Worm (Caenorhabditis elegans) whole organism, young adult: ENCODE data around the gene clc-9.
A peak's percentile ranks its signal among the peaks of the same experiment; 100 is the strongest.

Experiments used
- tbp1 ChIP-seq: fragments of 200-800 bp; sonication (Bioruptor generic); optimal IDR thresholded peaks from 2 replicates; lab custom pipeline; 2018; ENCODE audit warnings: mild to moderate bottlenecking, missing genetic modification characterization, missing compliant biosample characterization
- unc-130 ChIP-seq: sonication (generic microtip); optimal IDR thresholded peaks from 2 replicates; lab custom pipeline; 2016; ENCODE audit warnings: missing genetic modification reagents, missing genetic modification characterization, missing compliant biosample characterization
- xnd-1 ChIP-seq: sonication (generic microtip); optimal IDR thresholded peaks from 2 replicates; lab custom pipeline; 2016; ENCODE audit warnings: missing genotype, missing genetic modification reagents, missing genetic modification characterization, missing compliant biosample characterization

ce11 chrIV:11148788-11149366, 36.1 kb downstream of the clc-9 start:
- peak; percentile 11 for TF ChIP-seq tbp1 (GFP tag; lab: Kevin White, UChicago)
- no peak for TF ChIP-seq xnd-1 (tag; lab: Kevin White, UChicago)
- no peak for TF ChIP-seq unc-130
